Fruit fly (Drosophila melanogaster) whole organism, adult: ENCODE data around the gene Tim17b1.

ENCODE experiments used
- Crg-1 ChIP-seq: fragments of 200-800 bp; sonication (Bioruptor generic); optimal IDR thresholded peaks from 2 replicates; lab custom pipeline; 2016; ENCODE audit warnings: missing biosample characterization, missing genetic modification characterization
- kay ChIP-seq: fragments of 200-800 bp; sonication (Bioruptor generic); peaks from one replicate; lab custom pipeline; 2016; ENCODE audit warnings: missing biosample characterization, missing genetic modification characterization, borderline replicate concordance

DNA sequence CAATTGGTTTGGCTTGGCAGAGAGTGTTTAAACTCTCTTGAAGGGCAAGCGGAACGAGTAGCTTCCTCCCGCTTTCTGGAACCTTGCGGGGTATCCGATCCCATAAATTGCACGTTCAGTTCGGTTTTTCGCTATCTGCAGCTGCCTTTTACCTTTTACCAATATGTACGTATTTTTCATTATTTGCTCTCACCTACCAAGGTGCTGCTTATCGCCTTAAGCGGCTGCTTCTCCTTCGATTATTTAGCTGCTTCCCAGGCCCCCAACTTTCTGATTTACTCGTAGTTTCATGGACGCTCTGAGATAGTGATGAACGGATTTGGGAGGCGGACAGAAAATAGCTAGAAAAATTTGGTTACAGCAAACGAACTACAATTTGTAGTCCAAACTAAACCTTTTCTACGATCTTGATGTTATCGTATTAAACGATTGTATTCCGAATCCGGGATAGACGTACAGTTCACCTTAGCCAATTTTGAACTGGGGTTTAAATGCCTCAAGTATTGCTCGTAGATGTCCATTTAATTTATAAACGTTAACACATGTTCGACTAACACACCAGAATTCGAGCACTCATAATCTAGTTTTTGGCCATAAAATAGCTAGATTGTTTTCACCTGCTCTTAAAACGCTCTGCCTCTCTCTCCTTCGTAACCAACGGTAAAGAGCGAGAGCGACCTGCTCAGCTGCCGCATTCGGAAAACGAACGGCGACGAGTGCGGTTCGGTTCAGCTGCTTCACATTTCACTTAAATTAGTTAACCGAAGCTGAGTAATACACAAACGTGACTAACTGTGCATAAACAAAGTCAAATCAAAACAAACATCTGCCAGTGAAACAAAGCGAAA is 35.5 kb upstream of the Tim17b1 start:
- no peak for TF ChIP-seq Crg-1
- TF ChIP-seq kay (GFP tag; lab: Kevin White, UChicago) = peak; percentile 83
